Worm (Caenorhabditis elegans): ENCODE measurements around the gene dyf-3.
"Not testable (repeated sequence)": the region's sequence is repeated elsewhere in the genome, so short reads cannot be mapped to it uniquely, and the experiment has no call there.

dyf-3 gene

ce11 chrIV:3433387-3433786 is 34.4 kb upstream of the dyf-3 start, which contains the start of gene C04C3.7:
Gene C04C3.7 (minus strand): TSS chrIV:3433487.
- not testable (repeated sequence) for TF ChIP-seq unc-55 (GFP tag; optimal IDR thresholded peaks at IDR 0.05); nhr-237 (tag; optimal IDR thresholded peaks at IDR 0.05); snpc-4 (tag; optimal IDR thresholded peaks at IDR 0.05)

- no peak for TF ChIP-seq ztf-1 (GFP tag; conservative IDR thresholded peaks at IDR 0.05)
- TF ChIP-seq nhr-129 (tag; optimal IDR thresholded peaks at IDR 0.05): no peak
- no peak for TF ChIP-seq nhr-6 (tag; optimal IDR thresholded peaks at IDR 0.05)
- TF ChIP-seq ZK546.5 (tag; optimal IDR thresholded peaks at IDR 0.05): no peak
- TF ChIP-seq nhr-21 (tag; optimal IDR thresholded peaks at IDR 0.05): no peak
- no peak for TF ChIP-seq zag-1 (tag; optimal IDR thresholded peaks at IDR 0.05)
- TF ChIP-seq crh-2 (tag; optimal IDR thresholded peaks at IDR 0.05): no peak
- TF ChIP-seq aly-2 (tag; optimal IDR thresholded peaks at IDR 0.05): no peak
- no peak for TF ChIP-seq Y55F3AM.14 (GFP tag; optimal IDR thresholded peaks at IDR 0.05)
- no peak for TF ChIP-seq sem-4 (tag; optimal IDR thresholded peaks at IDR 0.05)
- TF ChIP-seq lin-11 (tag; optimal IDR thresholded peaks at IDR 0.05): no peak
- TF ChIP-seq R02D3.7 (tag; optimal IDR thresholded peaks at IDR 0.05): no peak
- TF ChIP-seq nhr-11 (tag; optimal IDR thresholded peaks at IDR 0.05): no peak
- no peak for TF ChIP-seq nhr-23 (tag; optimal IDR thresholded peaks at IDR 0.05)
- no peak for TF ChIP-seq blmp-1 (tag; optimal IDR thresholded peaks at IDR 0.05; ENCODE audit: insufficient read depth)
- TF ChIP-seq ztf-4 (tag; optimal IDR thresholded peaks at IDR 0.05): no peak
- no peak for TF ChIP-seq nhr-10 (tag; optimal IDR thresholded peaks at IDR 0.05)
- no peak for TF ChIP-seq F13H6.1 (tag; optimal IDR thresholded peaks at IDR 0.05)
- TF ChIP-seq unc-39 (tag; optimal IDR thresholded peaks at IDR 0.05): no peak
Measured at ce11 chrIV:3428434-3428950, 29.5 kb upstream of the dyf-3 start, which contains the start of the genes C04C3.9 and srz-60. Gene C04C3.9 (minus strand): TSS chrIV:3428534. Gene srz-60 (plus strand): TSS chrIV:3428900.

DNA sequence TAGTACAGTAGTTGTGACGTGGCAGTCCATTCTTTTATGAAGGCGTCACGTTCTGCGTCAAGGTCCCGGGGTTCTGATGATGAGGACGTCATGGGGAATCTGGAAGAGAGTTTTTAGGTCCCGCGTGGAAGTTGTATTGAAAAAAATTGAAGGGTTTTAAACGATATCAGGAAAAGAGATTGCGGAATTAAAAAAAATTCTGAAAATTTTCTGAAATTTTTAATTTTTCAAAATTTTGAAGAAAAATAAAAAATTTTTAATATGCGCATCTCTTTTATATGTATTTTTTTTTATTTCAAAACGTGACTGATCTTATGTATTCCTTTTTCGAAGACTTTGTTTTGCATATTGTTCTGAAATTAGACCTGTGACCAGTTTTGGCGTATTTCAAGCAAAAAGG is 23.5 kb upstream of the dyf-3 start, which contains the start of gene C04C3.6:
Gene C04C3.6 (minus strand): TSS at position 101 of the 400 bp plus-strand sequence.
- no peak for TF ChIP-seq egl-27 (tag; optimal IDR thresholded peaks at IDR 0.05)
- no peak for TF ChIP-seq snpc-4 (tag; optimal IDR thresholded peaks at IDR 0.05)
- no peak for TF ChIP-seq ZK546.5 (tag; optimal IDR thresholded peaks at IDR 0.05)
- no peak for TF ChIP-seq dmd-4 (tag; optimal IDR thresholded peaks at IDR 0.05)
- TF ChIP-seq R02D3.7 (tag; optimal IDR thresholded peaks at IDR 0.05): no peak

ce11 chrIV:3418741-3419140 is 19.7 kb upstream of the dyf-3 start:
- TF ChIP-seq mbf-1 (tag; optimal IDR thresholded peaks at IDR 0.05) (no peak), unc-39 (tag; optimal IDR thresholded peaks at IDR 0.05) (no peak), ztf-11 (tag; optimal IDR thresholded peaks at IDR 0.05) (no peak), F13H6.1 (tag; optimal IDR thresholded peaks at IDR 0.05) (no peak), snpc-4 (tag; optimal IDR thresholded peaks at IDR 0.05) (no peak), nhr-12 (tag; optimal IDR thresholded peaks at IDR 0.05) (no peak), mab-5 (tag; optimal IDR thresholded peaks at IDR 0.05) (no peak), gmeb-1 (tag; optimal IDR thresholded peaks at IDR 0.05) (no peak), dmd-4 (tag; optimal IDR thresholded peaks at IDR 0.05) (no peak), nhr-237 (tag; optimal IDR thresholded peaks at IDR 0.05) (no peak), nhr-21 (tag; optimal IDR thresholded peaks at IDR 0.05) (no peak), ama-1 (optimal IDR thresholded peaks at IDR 0.05) (no peak), sem-4 (tag; optimal IDR thresholded peaks at IDR 0.05) (no peak), C34F6.9 (tag; optimal IDR thresholded peaks at IDR 0.05) (no peak), nhr-25 (tag; optimal IDR thresholded peaks at IDR 0.05) (no peak), elt-1 (tag; optimal IDR thresholded peaks at IDR 0.05) (no peak), blmp-1 (tag; optimal IDR thresholded peaks at IDR 0.05; ENCODE audit: insufficient read depth) (no peak), mdl-1 (tag; optimal IDR thresholded peaks at IDR 0.05) (no peak), ztf-4 (tag; optimal IDR thresholded peaks at IDR 0.05) (no peak), unc-55 (GFP tag; optimal IDR thresholded peaks at IDR 0.05) (no peak)

DNA sequence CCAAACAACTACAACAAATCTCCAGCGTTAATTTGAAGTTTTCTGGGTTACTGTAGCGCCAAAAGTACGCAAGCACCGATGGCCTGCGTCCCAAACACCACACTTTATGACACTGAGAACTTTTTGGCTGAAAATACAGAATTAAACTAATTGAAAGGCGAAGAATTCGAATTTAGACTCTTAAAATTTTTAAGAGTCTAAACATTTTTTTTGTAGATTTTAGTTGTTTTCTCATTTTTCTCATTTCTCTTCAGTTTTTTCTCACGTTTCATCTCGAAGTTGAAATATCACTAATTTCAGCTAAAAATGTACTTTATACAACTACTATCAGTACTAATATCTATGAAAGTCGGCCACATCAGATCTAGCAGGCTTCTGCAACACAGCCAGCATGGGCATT is 16.4 kb upstream of the dyf-3 start, which contains the start of gene lgc-9:
Gene lgc-9 (plus strand): TSS at position 301 of the 400 bp plus-strand sequence.
- TF ChIP-seq peb-1 (tag; optimal IDR thresholded peaks at IDR 0.05): no peak
- TF ChIP-seq ztf-4 (tag; optimal IDR thresholded peaks at IDR 0.05): no peak
- TF ChIP-seq C34F6.9 (tag; optimal IDR thresholded peaks at IDR 0.05): no peak
- TF ChIP-seq sem-4 (tag; optimal IDR thresholded peaks at IDR 0.05): no peak
- no peak for TF ChIP-seq sma-3 (GFP tag; optimal IDR thresholded peaks at IDR 0.05)

Data from whole organism, L2 larva.